Worm (Caenorhabditis elegans) whole organism, L3 larva: ENCODE data around the gene gst-8.
"Not testable (repeated sequence)": the region's sequence is repeated elsewhere in the genome, so short reads cannot be mapped to it uniquely, and the experiment has no call there.

Source experiments
- R02D3.7 ChIP-seq: fragments of 150-350 bp; optimal IDR thresholded peaks from 2 replicates; lab custom pipeline; 2014; ENCODE audit warnings: missing biosample characterization, missing genetic modification characterization
- ZK546.5 ChIP-seq: sonication (generic microtip); optimal IDR thresholded peaks from 2 replicates; lab custom pipeline; 2017; ENCODE audit warnings: missing biosample characterization, missing genetic modification characterization
- aly-2 ChIP-seq: fragments of 150-350 bp; optimal IDR thresholded peaks from 2 replicates; lab custom pipeline; 2014; ENCODE audit warnings: missing biosample characterization, missing genetic modification characterization
- ama-1 ChIP-seq: fragments of 150-350 bp; optimal IDR thresholded peaks from 2 replicates; lab custom pipeline; 2018
- ceh-16 ChIP-seq: sonication (generic microtip); optimal IDR thresholded peaks from 2 replicates; lab custom pipeline; 2017; ENCODE audit warnings: missing biosample characterization, missing genetic modification characterization
- ceh-28 ChIP-seq: fragments of 150-350 bp; optimal IDR thresholded peaks from 2 replicates; lab custom pipeline; 2014; ENCODE audit warnings: missing biosample characterization, missing genetic modification reagents, missing genetic modification characterization
- ceh-82 ChIP-seq: fragments of 150-350 bp; optimal IDR thresholded peaks from 2 replicates; lab custom pipeline; 2014; ENCODE audit warnings: missing biosample characterization, missing genetic modification characterization
- daf-12 ChIP-seq: fragments of 150-350 bp; optimal IDR thresholded peaks from 2 replicates; lab custom pipeline; 2014; ENCODE audit warnings: missing biosample characterization, missing genetic modification reagents, missing genetic modification characterization
- egl-27 ChIP-seq: sonication (generic microtip); optimal IDR thresholded peaks from 4 replicates; lab custom pipeline; 2017; ENCODE audit warnings: missing biosample characterization, missing genetic modification reagents, missing genetic modification characterization
- egl-5 ChIP-seq: fragments of 150-350 bp; optimal IDR thresholded peaks from 2 replicates; lab custom pipeline; 2017; ENCODE audit warnings: missing biosample characterization, missing genetic modification reagents, missing genetic modification characterization, inconsistent platforms
- elt-1 ChIP-seq: fragments of 150-350 bp; optimal IDR thresholded peaks from 2 replicates; lab custom pipeline; 2014; ENCODE audit warnings: missing biosample characterization, missing genetic modification characterization
- elt-2 ChIP-seq: sonication (generic microtip); optimal IDR thresholded peaks from 2 replicates; lab custom pipeline; 2016; ENCODE audit warnings: missing genetic modification reagents, mild to moderate bottlenecking, missing genetic modification characterization, missing compliant biosample characterization
- elt-3 ChIP-seq, 3 experiments: fragments of 150-350 bp in 1 of 3; sonication (generic microtip) in 2 of 3; optimal IDR thresholded peaks; 2 replicates in 2 of 3; 4 replicates in 1 of 3; lab custom pipeline; 2014 to 2017; ENCODE audit warnings: missing biosample characterization in 3 of 3, missing genetic modification characterization in 3 of 3
- eor-1 ChIP-seq, 2 experiments: fragments of 150-350 bp; optimal IDR thresholded peaks; 2 replicates each; lab custom pipeline; 2014 to 2018; ENCODE audit warnings: missing biosample characterization in 2 of 2, missing genetic modification characterization in 2 of 2
- fkh-10 ChIP-seq: sonication (generic microtip); optimal IDR thresholded peaks from 2 replicates; lab custom pipeline; 2017; ENCODE audit warnings: missing biosample characterization, missing genetic modification reagents, missing genetic modification characterization
- fkh-2 ChIP-seq: fragments of 150-350 bp; optimal IDR thresholded peaks from 2 replicates; lab custom pipeline; 2014; ENCODE audit warnings: missing biosample characterization, missing genetic modification reagents, missing genetic modification characterization
- fos-1 ChIP-seq: fragments of 150-350 bp; optimal IDR thresholded peaks from 2 replicates; lab custom pipeline; 2014; ENCODE audit warnings: missing biosample characterization, missing genetic modification characterization
- hmg-11 ChIP-seq: sonication (generic microtip); optimal IDR thresholded peaks from 2 replicates; lab custom pipeline; 2016; ENCODE audit warnings: missing genetic modification characterization, missing compliant biosample characterization
- jun-1 ChIP-seq: fragments of 150-350 bp; optimal IDR thresholded peaks from 2 replicates; lab custom pipeline; 2014; ENCODE audit warnings: missing biosample characterization, missing genetic modification reagents, missing genetic modification characterization
- lin-15B ChIP-seq: fragments of 150-350 bp; optimal IDR thresholded peaks from 2 replicates; lab custom pipeline; 2014; ENCODE audit warnings: missing biosample characterization, missing genetic modification characterization
- lin-39 ChIP-seq: fragments of 150-350 bp; optimal IDR thresholded peaks from 2 replicates; lab custom pipeline; 2018; ENCODE audit warnings: missing biosample characterization, missing genetic modification reagents, missing genetic modification characterization
- lsy-12 ChIP-seq: sonication (generic microtip); optimal IDR thresholded peaks from 2 replicates; lab custom pipeline; 2016; ENCODE audit warnings: mild to moderate bottlenecking, missing genetic modification characterization, missing compliant biosample characterization
- mdl-1 ChIP-seq: fragments of 150-350 bp; optimal IDR thresholded peaks from 2 replicates; lab custom pipeline; 2014; ENCODE audit warnings: missing biosample characterization, missing genetic modification characterization
- mml-1 ChIP-seq: fragments of 150-350 bp; sonication (generic microtip); optimal IDR thresholded peaks from 3 replicates; lab custom pipeline; 2014; ENCODE audit warnings: missing biosample characterization, missing genetic modification characterization
- nfya-1 ChIP-seq: sonication (generic microtip); optimal IDR thresholded peaks from 2 replicates; lab custom pipeline; 2017; ENCODE audit warnings: missing genetic modification characterization, mild to moderate bottlenecking, missing compliant biosample characterization, antibody characterized with exemption, moderate library complexity; ENCODE audit not compliant: insufficient read depth
- nhr-11 ChIP-seq: fragments of 150-350 bp; optimal IDR thresholded peaks from 2 replicates; lab custom pipeline; 2014; ENCODE audit warnings: missing biosample characterization, missing genetic modification characterization
- nhr-12 ChIP-seq: fragments of 150-350 bp; optimal IDR thresholded peaks from 2 replicates; lab custom pipeline; 2014; ENCODE audit warnings: missing biosample characterization, missing genetic modification characterization
- nhr-23 ChIP-seq: fragments of 150-350 bp; optimal IDR thresholded peaks from 2 replicates; lab custom pipeline; 2014; ENCODE audit warnings: missing biosample characterization, missing genetic modification reagents, missing genetic modification characterization
- nhr-237 ChIP-seq: fragments of 150-350 bp; optimal IDR thresholded peaks from 2 replicates; lab custom pipeline; 2014; ENCODE audit warnings: missing biosample characterization, missing genetic modification characterization
- nhr-25 ChIP-seq: sonication (generic microtip); optimal IDR thresholded peaks from 2 replicates; lab custom pipeline; 2017; ENCODE audit warnings: missing biosample characterization, missing genetic modification characterization
- nhr-43 ChIP-seq: sonication (generic microtip); optimal IDR thresholded peaks from 2 replicates; lab custom pipeline; 2016; ENCODE audit warnings: mild to moderate bottlenecking, missing genetic modification characterization, missing compliant biosample characterization; ENCODE audit not compliant: poor library complexity, severe bottlenecking
- nhr-76 ChIP-seq: fragments of 150-350 bp; sonication (generic microtip); optimal IDR thresholded peaks from 5 replicates; lab custom pipeline; 2014; ENCODE audit warnings: missing biosample characterization, missing genetic modification characterization
- pha-4 ChIP-seq: fragments of 150-350 bp; optimal IDR thresholded peaks from 2 replicates; lab custom pipeline; 2014; ENCODE audit warnings: missing biosample characterization, missing genetic modification reagents, missing genetic modification characterization
- pqm-1 ChIP-seq: fragments of 150-350 bp; optimal IDR thresholded peaks from 2 replicates; lab custom pipeline; 2017; ENCODE audit warnings: missing biosample characterization, missing genetic modification characterization, inconsistent platforms
- sea-2 ChIP-seq: fragments of 150-350 bp; sonication (generic microtip); optimal IDR thresholded peaks from 4 replicates; lab custom pipeline; 2014; ENCODE audit warnings: missing biosample characterization, missing genetic modification reagents, missing genetic modification characterization
- skn-1 ChIP-seq: fragments of 150-350 bp; optimal IDR thresholded peaks from 2 replicates; lab custom pipeline; 2014; ENCODE audit warnings: missing biosample characterization, missing genetic modification characterization
- snpc-4 ChIP-seq: fragments of 150-350 bp; optimal IDR thresholded peaks from 2 replicates; lab custom pipeline; 2014; ENCODE audit warnings: missing biosample characterization, missing genetic modification characterization
- zag-1 ChIP-seq: fragments of 150-350 bp; optimal IDR thresholded peaks from 2 replicates; lab custom pipeline; 2014; ENCODE audit warnings: missing biosample characterization, missing genetic modification characterization
- ztf-11 ChIP-seq: fragments of 150-350 bp; optimal IDR thresholded peaks from 2 replicates; lab custom pipeline; 2014; ENCODE audit warnings: missing biosample characterization, missing genetic modification characterization
- ztf-4 ChIP-seq: fragments of 150-350 bp; optimal IDR thresholded peaks from 2 replicates; lab custom pipeline; 2014; ENCODE audit warnings: missing biosample characterization, missing genetic modification characterization

The gst-8 gene

ce11 chrII:4857086-4857485 is 26.4 kb upstream of the gst-8 start:
- TF ChIP-seq fos-1 (tag; lab: Kevin White, UChicago) (no peak), nhr-237 (tag; lab: Kevin White, UChicago) (no peak), egl-27 (tag; lab: Kevin White, UChicago) (no peak), skn-1 (tag; lab: Kevin White, UChicago) (no peak), jun-1 (tag; lab: Kevin White, UChicago) (no peak), aly-2 (tag; lab: Kevin White, UChicago) (no peak), lsy-12 (peak; percentile 36), ztf-11 (tag; lab: Kevin White, UChicago) (no peak), eor-1 (tag; optimal IDR thresholded peaks at IDR 0.05; lab: Kevin White, UChicago) (no peak), ama-1 (peak; percentile 69), nhr-11 (tag; lab: Kevin White, UChicago) (no peak), nhr-76 (tag; lab: Kevin White, UChicago) (no peak), fkh-2 (tag; lab: Kevin White, UChicago) (no peak), elt-3 (tag; optimal IDR thresholded peaks at IDR 0.05; lab: Kevin White, UChicago) (no peak), nfya-1 (tag; lab: Kevin White, UChicago) (peak; percentile 26), nhr-25 (tag; lab: Kevin White, UChicago) (peak; percentile 23), pqm-1 (tag; lab: Kevin White, UChicago) (peak; percentile 25), ZK546.5 (tag; lab: Kevin White, UChicago) (no peak), ztf-4 (tag; lab: Kevin White, UChicago) (no peak), ceh-16 (tag; lab: Kevin White, UChicago) (no peak), fkh-10 (GFP tag; lab: Kevin White, UChicago) (no peak), snpc-4 (tag; lab: Kevin White, UChicago) (no peak), mml-1 (no peak), nhr-12 (no peak), hmg-11 (tag; lab: Kevin White, UChicago) (no peak), daf-12 (tag; lab: Kevin White, UChicago) (no peak), elt-2 (tag; lab: Kevin White, UChicago) (peak; percentile 96), elt-1 (no peak), ceh-28 (tag; lab: Kevin White, UChicago) (peak; percentile 10), nhr-23 (tag; lab: Kevin White, UChicago) (no peak), nhr-43 (no peak), pha-4 (tag; lab: Kevin White, UChicago) (peak; percentile 4), egl-5 (tag; lab: Kevin White, UChicago) (no peak)

ce11 chrII:4857873-4858364 is 25.6 kb upstream of the gst-8 start, which contains the start of gene F11G11.5:
Gene F11G11.5 (plus strand): TSS chrII:4857923.
- TF ChIP-seq nhr-43 (peak; percentile 4), hmg-11 (tag; lab: Kevin White, UChicago) (no peak), ama-1 (peak; percentile 76)

- TF ChIP-seq lsy-12 = peak; percentile 12
- peak; percentile 4 for TF ChIP-seq elt-2 (tag; lab: Kevin White, UChicago)
- TF ChIP-seq ama-1 = peak; percentile 46
- TF ChIP-seq lin-15B (tag; lab: Kevin White, UChicago) = no peak
- TF ChIP-seq mml-1 = no peak
- no peak for TF ChIP-seq nhr-43
Observed at ce11 chrII:4858906-4859411, 24.6 kb upstream of the gst-8 start.

ce11 chrII:4860260-4860659 is 23.3 kb upstream of the gst-8 start, which contains the start of the genes nspd-5 and F11G11.4:
Gene nspd-5 (minus strand): TSS chrII:4860360.
Gene F11G11.4 (plus strand): TSS chrII:4860594.
- not testable (repeated sequence) for TF ChIP-seq zag-1 (tag; lab: Kevin White, UChicago); ceh-28 (tag; lab: Kevin White, UChicago); mml-1

- no peak for TF ChIP-seq jun-1 (tag; lab: Kevin White, UChicago)
- no peak for TF ChIP-seq fos-1 (tag; lab: Kevin White, UChicago)
- no peak for TF ChIP-seq aly-2 (tag; lab: Kevin White, UChicago)
- no peak for TF ChIP-seq elt-2 (tag; lab: Kevin White, UChicago)
- no peak for TF ChIP-seq mml-1
- TF ChIP-seq sea-2 (GFP tag; lab: Kevin White, UChicago) = no peak
- TF ChIP-seq lin-39 (tag; lab: Kevin White, UChicago) = no peak
- no peak for TF ChIP-seq zag-1 (tag; lab: Kevin White, UChicago)
- TF ChIP-seq nhr-12 = no peak
- TF ChIP-seq hmg-11 (tag; lab: Kevin White, UChicago) = no peak
- no peak for TF ChIP-seq R02D3.7 (tag; lab: Kevin White, UChicago)
- no peak for TF ChIP-seq lin-15B (tag; lab: Kevin White, UChicago)
- TF ChIP-seq ceh-82 (tag; lab: Kevin White, UChicago) = no peak
- TF ChIP-seq nhr-25 (tag; lab: Kevin White, UChicago) = no peak
- TF ChIP-seq mdl-1 (tag; lab: Kevin White, UChicago) = no peak
- TF ChIP-seq ama-1 = no peak
- TF ChIP-seq nhr-76 (tag; lab: Kevin White, UChicago) = no peak
Observed at ce11 chrII:4863357-4863756, 20.2 kb upstream of the gst-8 start, which contains the start of the genes mpst-4 and F11G11.14. Gene mpst-4 (minus strand): TSS chrII:4863457. Gene F11G11.14 (plus strand): TSS chrII:4863681.
